Fruit fly (Drosophila melanogaster) S2 (cell line): Measurements from ENCODE around the gene His4r.

ENCODE experiments used
- CG8478 ChIP-seq: fragments of >200 bp; optimal IDR thresholded peaks from 2 replicates; lab custom pipeline; 2018
- CTCF ChIP-seq, 2 experiments: fragments of >200 bp; optimal IDR thresholded peaks; 2 replicates each; lab custom pipeline; 2018

dm6 chr3R:14659354-14659804 lies 33.8 kb downstream of the His4r start, which contains the start of gene Hexim:
- TF ChIP-seq CTCF (optimal IDR thresholded peaks at IDR 0.05; lab: Kevin White, UChicago) (no peak), CG8478 (no peak)
